Worm (Caenorhabditis elegans): Measurements from ENCODE around the gene T25F10.3.

The T25F10.3 gene

ce11 chrV:6784853-6785492 is 40.1 kb downstream of the T25F10.3 start, which contains the start of the genes spn-4 and spe-39 (continued):
- TF ChIP-seq lir-3 (tag; optimal IDR thresholded peaks at IDR 0.05) (no peak), mdt-29 (GFP tag; IDR thresholded peaks at IDR 0.05) (no peak), Y75B8A.6 (GFP tag; IDR thresholded peaks at IDR 0.05) (no peak), duxl-1 (tag; optimal IDR thresholded peaks at IDR 0.05; ENCODE audit: poor library complexity) (peak; percentile 57), nhr-25 (tag; optimal IDR thresholded peaks at IDR 0.05; ENCODE audit: borderline replicate concordance, insufficient read depth) (no peak), rbr-2 (tag; optimal IDR thresholded peaks at IDR 0.05) (peak; percentile 40), daf-12 (tag; optimal IDR thresholded peaks at IDR 0.05) (no peak), F44E2.7 (GFP tag; IDR thresholded peaks at IDR 0.05) (no peak), ceh-32 (tag; optimal IDR thresholded peaks at IDR 0.05; ENCODE audit: poor library complexity) (no peak), Y48G9A.11 (GFP tag; IDR thresholded peaks at IDR 0.05) (no peak), tag-97 (GFP tag; IDR thresholded peaks at IDR 0.05) (no peak), zip-2 (tag; optimal IDR thresholded peaks at IDR 0.05) (no peak), pha-4 (GFP tag; IDR thresholded peaks at IDR 0.05) (peak; percentile 58; the same call in 1 of the 2 replicates), pha-4 (tag; optimal IDR thresholded peaks at IDR 0.05) (peak; percentile 31), tra-1 (GFP tag; IDR thresholded peaks at IDR 0.05) (no peak), T20F7.1 (GFP tag; optimal IDR thresholded peaks at IDR 0.05) (peak; percentile 13), zip-11 (GFP tag; IDR thresholded peaks at IDR 0.05) (no peak), ces-1 (GFP tag; optimal IDR thresholded peaks at IDR 0.05) (no peak), snpc-1.2 (GFP tag; IDR thresholded peaks at IDR 0.05) (0 out of 2 replicates have a peak, but pooled peaks have one; percentile 51), dmd-8 (GFP tag; IDR thresholded peaks at IDR 0.05) (no peak), nhr-41 (GFP tag; IDR thresholded peaks at IDR 0.05) (no peak), unc-62 (GFP tag; optimal IDR thresholded peaks at IDR 0.05 in 1 of 2) (no peak), unc-62 (tag; optimal IDR thresholded peaks at IDR 0.05) (no peak), dve-1 (tag; optimal IDR thresholded peaks at IDR 0.05; ENCODE audit: insufficient read depth) (no peak), mep-1 (tag; optimal IDR thresholded peaks at IDR 0.05) (no peak), hlh-30 (tag; optimal IDR thresholded peaks at IDR 0.05; ENCODE audit: insufficient read depth) (no peak), nhr-111 (GFP tag; optimal IDR thresholded peaks at IDR 0.05) (no peak), ceh-44 (GFP tag; IDR thresholded peaks at IDR 0.05) (no peak), lin-15B (tag; optimal IDR thresholded peaks at IDR 0.05) (no peak), nhr-48 (tag; optimal IDR thresholded peaks at IDR 0.05) (no peak), lin-39 (tag; optimal IDR thresholded peaks at IDR 0.05) (no peak), jun-1 (tag; optimal IDR thresholded peaks at IDR 0.05) (no peak), mxl-2 (GFP tag; conservative IDR thresholded peaks at IDR 0.05) (no peak), ceh-20 (GFP tag; IDR thresholded peaks at IDR 0.05) (peak; percentile 47; the same call in 1 of the 2 replicates), ama-1 (optimal IDR thresholded peaks at IDR 0.05) (no peak), pqm-1 (tag; optimal IDR thresholded peaks at IDR 0.05) (no peak), aha-1 (tag) (no peak), Y5F2A.4 (GFP tag; optimal IDR thresholded peaks at IDR 0.05) (no peak), dpl-1 (GFP tag; optimal IDR thresholded peaks at IDR 0.05) (peak; percentile 94), F26F4.8 (GFP tag; conservative IDR thresholded peaks at IDR 0.05) (no peak), hmg-1.1 (GFP tag; IDR thresholded peaks at IDR 0.05) (peak; percentile 70; the same call in 1 of the 2 replicates), nhr-237 (tag; optimal IDR thresholded peaks at IDR 0.05) (no peak), lin-29 (GFP tag; IDR thresholded peaks at IDR 0.05) (no peak), zfp-2 (tag; optimal IDR thresholded peaks at IDR 0.05) (no peak), vab-7 (GFP tag; IDR thresholded peaks at IDR 0.05) (no peak), daf-19 (GFP tag; conservative IDR thresholded peaks at IDR 0.05) (no peak), nhr-6 (tag; optimal IDR thresholded peaks at IDR 0.05) (peak; percentile 76), nhr-28 (tag; optimal IDR thresholded peaks at IDR 0.05) (peak; percentile 1), fos-1 (tag; optimal IDR thresholded peaks at IDR 0.05) (no peak), arid-1 (GFP tag; conservative IDR thresholded peaks at IDR 0.05) (no peak), php-3 (GFP tag; IDR thresholded peaks at IDR 0.05) (no peak)

Measured in whole organism, L4 larva.